Fruit fly (Drosophila melanogaster): Measurements from ENCODE around the gene ppk10.

dm6 chr2L:10418981-10419380 is 33.2 kb downstream of the ppk10 start, which contains the start of gene RfC3:
- no peak for TF ChIP-seq CG8478 (optimal IDR thresholded peaks at IDR 0.05)
- TF ChIP-seq CTCF (optimal IDR thresholded peaks at IDR 0.05): no peak

All from S2 (cell line).